Fruit fly (Drosophila melanogaster) whole organism, embryonic: Measurements from ENCODE around the gene Lsp1alpha.

Experiments used
- Atf6 ChIP-seq: fragments of 200-800 bp; sonication (Bioruptor generic); IDR thresholded peaks from 2 replicates; pipeline ENCODE4 v1.3.6; 2022; ENCODE audit warnings: missing biosample characterization, missing genetic modification characterization
- Bgb ChIP-seq: fragments of 200-800 bp; sonication (Bioruptor generic); IDR thresholded peaks from 2 replicates; pipeline ENCODE4 v1.3.6; 2022; ENCODE audit warnings: missing biosample characterization, missing genetic modification characterization; ENCODE audit not compliant: partially characterized antibody
- CG11085 ChIP-seq: fragments of 200-800 bp; sonication (Bioruptor generic); IDR thresholded peaks from 2 replicates; pipeline ENCODE4 v1.3.6; 2022; ENCODE audit warnings: missing biosample characterization, missing genetic modification characterization
- CG11456 ChIP-seq: fragments of 200-800 bp; sonication (Bioruptor generic); IDR thresholded peaks from 3 replicates; pipeline ENCODE4 v1.3.6; 2022; ENCODE audit warnings: missing biosample characterization, missing genetic modification characterization
- CG13424 ChIP-seq: fragments of 200-800 bp; sonication (Bioruptor generic); optimal IDR thresholded peaks from 2 replicates; lab custom pipeline; 2019; ENCODE audit warnings: missing biosample characterization, mild to moderate bottlenecking, missing genetic modification characterization, moderate library complexity
- CG13624 ChIP-seq: fragments of 200-800 bp; sonication (Bioruptor generic); optimal IDR thresholded peaks from 2 replicates; lab custom pipeline; 2016; ENCODE audit warnings: missing biosample characterization, missing genetic modification characterization
- CG14860 ChIP-seq: fragments of 200-800 bp; sonication (Bioruptor generic); IDR thresholded peaks from 3 replicates; pipeline ENCODE4 v1.3.6; 2022; ENCODE audit warnings: missing biosample characterization, missing genetic modification characterization; ENCODE audit not compliant: partially characterized antibody
- CG1603 ChIP-seq: fragments of 200-800 bp; sonication (Bioruptor generic); optimal IDR thresholded peaks from 2 replicates; lab custom pipeline; 2019; ENCODE audit warnings: missing biosample characterization, mild to moderate bottlenecking, missing genetic modification characterization, moderate library complexity
- CG16779 ChIP-seq: fragments of 200-800 bp; sonication (Bioruptor generic); IDR thresholded peaks from 2 replicates; pipeline ENCODE4 v1.3.6; 2022; ENCODE audit warnings: missing biosample characterization, missing genetic modification characterization
- CG18764 ChIP-seq: fragments of 200-800 bp; sonication (Bioruptor generic); optimal IDR thresholded peaks from 3 replicates; lab custom pipeline; 2016; ENCODE audit warnings: missing biosample characterization, missing genetic modification characterization
- CG34224 ChIP-seq: fragments of 200-800 bp; sonication (Bioruptor generic); IDR thresholded peaks from 3 replicates; pipeline ENCODE4 v1.3.6; 2022; ENCODE audit warnings: missing biosample characterization, missing genetic modification characterization; ENCODE audit not compliant: partially characterized antibody
- CG34422 ChIP-seq: fragments of 200-800 bp; sonication (Bioruptor generic); IDR thresholded peaks from 3 replicates; pipeline ENCODE4 v1.3.6; 2022; ENCODE audit warnings: missing biosample characterization, missing genetic modification characterization
- CG3726 ChIP-seq: fragments of 200-800 bp; sonication (Bioruptor generic); IDR thresholded peaks from 3 replicates; pipeline ENCODE4, ENCODE4 v1.3.6; 2022; ENCODE audit warnings: missing biosample characterization, missing genetic modification characterization
- CG5953 ChIP-seq: fragments of 200-800 bp; sonication (Bioruptor generic); IDR thresholded peaks from 2 replicates; pipeline ENCODE4 v1.3.6; 2022; ENCODE audit warnings: missing biosample characterization, missing genetic modification characterization
- CG6175 ChIP-seq: fragments of 200-800 bp; sonication (Bioruptor generic); IDR thresholded peaks from 3 replicates; pipeline ENCODE4 v1.3.6; 2022; ENCODE audit warnings: missing biosample characterization, missing genetic modification characterization
- CG8924 ChIP-seq: fragments of 200-800 bp; optimal IDR thresholded peaks from 3 replicates; lab custom pipeline; 2019; ENCODE audit warnings: missing biosample characterization, mild to moderate bottlenecking, missing genetic modification characterization, moderate library complexity
- CG8944 ChIP-seq: fragments of 200-800 bp; sonication (Bioruptor generic); optimal IDR thresholded peaks from 3 replicates; lab custom pipeline; 2016; ENCODE audit warnings: missing biosample characterization, missing genetic modification characterization
- CG9609 ChIP-seq: fragments of 200-800 bp; sonication (Bioruptor generic); optimal IDR thresholded peaks from 3 replicates; lab custom pipeline; 2016; ENCODE audit warnings: missing biosample characterization, missing genetic modification characterization
- CG9727 ChIP-seq: fragments of 200-800 bp; sonication (Bioruptor generic); optimal IDR thresholded peaks from 3 replicates; lab custom pipeline; 2017; ENCODE audit warnings: missing biosample characterization, mild to moderate bottlenecking, missing genetic modification characterization
- CTCF ChIP-seq: fragments of 200-800 bp; sonication (Bioruptor generic); optimal IDR thresholded peaks from 2 replicates; lab custom pipeline; 2017; ENCODE audit warnings: missing biosample characterization, mild to moderate bottlenecking, missing genetic modification characterization, moderate library complexity
- E2f2 ChIP-seq: fragments of 200-800 bp; sonication (Bioruptor generic); IDR thresholded peaks from 2 replicates; pipeline ENCODE4 v1.3.6; 2022; ENCODE audit warnings: missing biosample characterization, missing genetic modification characterization
- Eip74EF ChIP-seq, 2 experiments: fragments of 200-800 bp in 1 of 2; fragments of >200 bp in 1 of 2; sonication (Bioruptor generic) in 1 of 2; optimal IDR thresholded peaks; 2 replicates each; lab custom pipeline; 2017 to 2019; ENCODE audit warnings: missing biosample characterization in 2 of 2, missing genetic modification characterization in 2 of 2, mild to moderate bottlenecking in 1 of 2, moderate library complexity in 1 of 2
- HLH4C ChIP-seq: fragments of 200-800 bp; sonication (Bioruptor generic); IDR thresholded peaks from 3 replicates; pipeline ENCODE4 v1.3.6; 2022; ENCODE audit warnings: missing biosample characterization, missing genetic modification characterization; ENCODE audit not compliant: partially characterized antibody
- Hey ChIP-seq: fragments of 200-800 bp; sonication (Bioruptor generic); optimal IDR thresholded peaks from 3 replicates; lab custom pipeline; 2018; ENCODE audit warnings: missing biosample characterization, mild to moderate bottlenecking, missing genetic modification characterization
- Kr ChIP-seq: fragments of 200-800 bp; sonication (Bioruptor generic); optimal IDR thresholded peaks from 2 replicates; lab custom pipeline; 2017; ENCODE audit warnings: missing biosample characterization, mild to moderate bottlenecking, missing genetic modification characterization
- Lim3 ChIP-seq: fragments of 200-800 bp; sonication (Bioruptor generic); IDR thresholded peaks from 2 replicates; pipeline ENCODE4 v1.3.6; 2022; ENCODE audit warnings: missing biosample characterization, missing genetic modification characterization
- Med ChIP-seq: fragments of 200-800 bp; sonication (Bioruptor generic); peaks from one replicate; lab custom pipeline; 2016; ENCODE audit warnings: missing biosample characterization, missing genetic modification characterization, mild to moderate bottlenecking, inconsistent platforms, moderate library complexity
- Meics ChIP-seq: fragments of 200-800 bp; sonication (Bioruptor generic); optimal IDR thresholded peaks from 2 replicates; lab custom pipeline; 2017; ENCODE audit warnings: missing biosample characterization, mild to moderate bottlenecking, missing genetic modification characterization
- Neu2 ChIP-seq: fragments of 200-800 bp; sonication (Bioruptor generic); optimal IDR thresholded peaks from 3 replicates; lab custom pipeline; 2016; ENCODE audit warnings: missing biosample characterization, missing genetic modification characterization, borderline replicate concordance
- NfI ChIP-seq: fragments of 200-800 bp; sonication (Bioruptor generic); optimal IDR thresholded peaks from 3 replicates; lab custom pipeline; 2018; ENCODE audit warnings: missing biosample characterization, mild to moderate bottlenecking, missing genetic modification characterization, moderate library complexity
- Oli ChIP-seq: fragments of 200-800 bp; sonication (Bioruptor generic); optimal IDR thresholded peaks from 2 replicates; lab custom pipeline; 2018; ENCODE audit warnings: missing biosample characterization, mild to moderate bottlenecking, missing genetic modification characterization, moderate library complexity
- Poxn ChIP-seq: fragments of 200-800 bp; sonication (Bioruptor generic); IDR thresholded peaks from 2 replicates; pipeline ENCODE4 v1.3.6; 2022; ENCODE audit warnings: missing biosample characterization, missing genetic modification characterization
- Rx ChIP-seq: fragments of 200-800 bp; sonication (Bioruptor generic); IDR thresholded peaks from 2 replicates; pipeline ENCODE4 v1.3.6; 2022; ENCODE audit warnings: missing biosample characterization, missing genetic modification characterization
- Side ChIP-seq: fragments of 200-800 bp; sonication (Bioruptor generic); optimal IDR thresholded peaks from 2 replicates; lab custom pipeline; 2016; ENCODE audit warnings: missing biosample characterization, missing genetic modification characterization
- az2 ChIP-seq: fragments of 200-800 bp; sonication (Bioruptor generic); optimal IDR thresholded peaks from 3 replicates; lab custom pipeline; 2016; ENCODE audit warnings: missing biosample characterization, missing genetic modification characterization
- br ChIP-seq: fragments of >200 bp; optimal IDR thresholded peaks from 2 replicates; lab custom pipeline; 2017
- cas ChIP-seq: fragments of 200-800 bp; sonication (Bioruptor generic); IDR thresholded peaks from 2 replicates; pipeline ENCODE4 v1.3.6; 2022; ENCODE audit warnings: missing biosample characterization, missing genetic modification characterization
- cato ChIP-seq: fragments of 200-800 bp; sonication (Bioruptor generic); optimal IDR thresholded peaks from 2 replicates; lab custom pipeline; 2016; ENCODE audit warnings: missing biosample characterization, missing genetic modification characterization, borderline replicate concordance
- ci ChIP-seq: fragments of 200-800 bp; sonication (Bioruptor generic); IDR thresholded peaks from 3 replicates; pipeline ENCODE4 v1.3.6; 2022; ENCODE audit warnings: missing biosample characterization, missing genetic modification characterization
- croc ChIP-seq: fragments of 200-800 bp; sonication (Bioruptor generic); conservative IDR thresholded peaks from 3 replicates; pipeline ENCODE4 v1.3.6; 2022; ENCODE audit warnings: missing biosample characterization, missing genetic modification characterization
- dati ChIP-seq: fragments of 200-800 bp; sonication (Bioruptor generic); IDR thresholded peaks from 2 replicates; pipeline ENCODE4 v1.3.6; 2022; ENCODE audit warnings: missing biosample characterization, missing genetic modification characterization
- ftz-f1 ChIP-seq: fragments of 200-800 bp; sonication (Bioruptor generic); optimal IDR thresholded peaks from 2 replicates; lab custom pipeline; 2016; ENCODE audit warnings: missing biosample characterization, missing genetic modification characterization
- gce ChIP-seq: fragments of 200-800 bp; sonication (Bioruptor generic); IDR thresholded peaks from 3 replicates; pipeline ENCODE4 v1.3.6; 2022; ENCODE audit warnings: missing biosample characterization, missing genetic modification characterization
- gcm ChIP-seq: fragments of 200-800 bp; sonication (Bioruptor generic); optimal IDR thresholded peaks from 2 replicates; lab custom pipeline; 2019; ENCODE audit warnings: missing biosample characterization, mild to moderate bottlenecking, missing genetic modification characterization, moderate library complexity
- jigr1 ChIP-seq: fragments of 200-800 bp; sonication (Bioruptor generic); IDR thresholded peaks from 3 replicates; pipeline ENCODE4 v1.3.6; 2022; ENCODE audit warnings: missing biosample characterization, missing genetic modification characterization
- nerfin-2 ChIP-seq: fragments of 200-800 bp; sonication (Bioruptor generic); IDR thresholded peaks from 2 replicates; pipeline ENCODE4 v1.3.6; 2022; ENCODE audit warnings: missing biosample characterization, missing genetic modification characterization; ENCODE audit not compliant: partially characterized antibody
- otp ChIP-seq: fragments of 200-800 bp; sonication (Bioruptor generic); IDR thresholded peaks from 3 replicates; pipeline ENCODE4, ENCODE4 v1.3.6; 2022; ENCODE audit warnings: missing biosample characterization, missing genetic modification characterization
- sens ChIP-seq: fragments of 200-800 bp; sonication (Bioruptor generic); peaks from one replicate; lab custom pipeline; 2016; ENCODE audit warnings: missing biosample characterization, missing genetic modification characterization
- slbo ChIP-seq: fragments of 200-800 bp; sonication (Bioruptor generic); IDR thresholded peaks from 2 replicates; pipeline ENCODE4 v1.3.6; 2022; ENCODE audit warnings: missing biosample characterization, missing genetic modification characterization
- sob ChIP-seq: fragments of 200-800 bp; sonication (Bioruptor generic); IDR thresholded peaks from 2 replicates; pipeline ENCODE4 v1.3.6; 2022; ENCODE audit warnings: missing biosample characterization, missing genetic modification characterization
- tll ChIP-seq, 2 experiments: fragments of 200-800 bp in 1 of 2; fragments of >200 bp in 1 of 2; sonication (Bioruptor generic) in 1 of 2; optimal IDR thresholded peaks; 2 replicates each; lab custom pipeline; 2017 to 2019; ENCODE audit warnings: missing biosample characterization in 2 of 2, missing genetic modification characterization in 2 of 2, mild to moderate bottlenecking in 1 of 2, moderate library complexity in 1 of 2
- usp ChIP-seq: fragments of >200 bp; optimal IDR thresholded peaks from 2 replicates; lab custom pipeline; 2017; ENCODE audit warnings: missing biosample characterization, missing genetic modification characterization
- zen ChIP-seq: fragments of 200-800 bp; sonication (Bioruptor generic); optimal IDR thresholded peaks from 3 replicates; lab custom pipeline; 2018; ENCODE audit warnings: missing biosample characterization, mild to moderate bottlenecking, missing genetic modification characterization, moderate library complexity

Gene Lsp1alpha

dm6 chrX:12453704-12454103 lies 36.4 kb upstream of the Lsp1alpha start (continued):
- TF ChIP-seq ci (GFP tag; lab: Robert Waterston, UW), result 0 out of 3 replicates have a peak, but pooled peaks have one; percentile 35
- TF ChIP-seq CG11085, result no peak
- peak; percentile 84 for TF ChIP-seq Med (GFP tag; lab: Kevin White, UChicago)
- TF ChIP-seq gce (GFP tag; lab: Robert Waterston, UW), result no peak
- peak; percentile 28 for TF ChIP-seq CG1603 (tag; lab: Kevin White, UChicago)
- TF ChIP-seq CG8924, result no peak
- no peak for TF ChIP-seq CG13624 (GFP tag; lab: Kevin White, UChicago)
- no peak for TF ChIP-seq CG9609 (GFP tag; lab: Kevin White, UChicago)
- no peak for TF ChIP-seq gcm
- no peak for TF ChIP-seq CG6175 (GFP tag; lab: Robert Waterston, UW)
- TF ChIP-seq Hey, result no peak
- no peak for TF ChIP-seq CG18764 (GFP tag; lab: Kevin White, UChicago)
- TF ChIP-seq br (lab: Kevin White, UChicago), result no peak
- TF ChIP-seq CG13424 (tag; lab: Kevin White, UChicago), result no peak
- no peak for TF ChIP-seq Atf6 (GFP tag; lab: Robert Waterston, UW)
- TF ChIP-seq Meics (GFP tag; lab: Kevin White, UChicago), result no peak
- no peak for TF ChIP-seq Poxn (GFP tag; lab: Robert Waterston, UW)
- TF ChIP-seq CG9727 (GFP tag; lab: Kevin White, UChicago), result no peak
- TF ChIP-seq az2 (GFP tag; lab: Kevin White, UChicago), result peak; percentile 8
- no peak for TF ChIP-seq CG11456 (GFP tag; lab: Robert Waterston, UW)
- TF ChIP-seq otp (GFP tag; lab: Robert Waterston, UW), result no peak
- TF ChIP-seq CG8944 (GFP tag; lab: Kevin White, UChicago), result no peak
- TF ChIP-seq E2f2 (GFP tag; lab: Robert Waterston, UW), result no peak
- TF ChIP-seq CG34224 (GFP tag; lab: Robert Waterston, UW), result no peak
- no peak for TF ChIP-seq CG3726 (GFP tag; lab: Robert Waterston, UW)
- TF ChIP-seq Neu2, result no peak
- TF ChIP-seq cas, result no peak
- TF ChIP-seq sens, result peak; percentile 77
- no peak for TF ChIP-seq NfI (GFP tag; lab: Kevin White, UChicago)
- no peak for TF ChIP-seq Lim3
- no peak for TF ChIP-seq ftz-f1 (GFP tag; lab: Kevin White, UChicago)
- 0 out of 2 replicates have a peak, but pooled peaks have one; percentile 12 for TF ChIP-seq slbo
- TF ChIP-seq HLH4C, result no peak
- no peak for TF ChIP-seq jigr1 (GFP tag; lab: Robert Waterston, UW)
- TF ChIP-seq CG16779 (GFP tag; lab: Robert Waterston, UW), result no peak
- no peak for TF ChIP-seq Side (GFP tag; lab: Kevin White, UChicago)
- TF ChIP-seq Oli (tag; lab: Kevin White, UChicago), result peak; percentile 18
- no peak for TF ChIP-seq Eip74EF (GFP tag; optimal IDR thresholded peaks at IDR 0.05; lab: Kevin White, UChicago)
- no peak for TF ChIP-seq nerfin-2 (GFP tag; lab: Robert Waterston, UW)
- TF ChIP-seq usp (GFP tag; lab: Kevin White, UChicago), result no peak
- TF ChIP-seq CG34422, result no peak
- TF ChIP-seq Kr (GFP tag; lab: Kevin White, UChicago), result no peak
- no peak for TF ChIP-seq dati (GFP tag; lab: Robert Waterston, UW)
- no peak for TF ChIP-seq croc (GFP tag; lab: Robert Waterston, UW)
- no peak for TF ChIP-seq CG5953 (GFP tag; lab: Robert Waterston, UW)
- no peak for TF ChIP-seq cato (GFP tag; lab: Kevin White, UChicago)
- no peak for TF ChIP-seq Bgb (GFP tag; lab: Robert Waterston, UW)
- TF ChIP-seq sob (GFP tag; lab: Robert Waterston, UW), result no peak
- no peak for TF ChIP-seq zen (tag; lab: Kevin White, UChicago)
- TF ChIP-seq CG14860, result no peak
- TF ChIP-seq Rx, result no peak
- TF ChIP-seq CTCF (GFP tag; lab: Kevin White, UChicago), result no peak
- no peak for TF ChIP-seq tll (GFP tag; optimal IDR thresholded peaks at IDR 0.05; lab: Kevin White, UChicago)
